Worm (Caenorhabditis elegans) whole organism, early embryonic: ENCODE data around the gene ints-9.

Experiments
- B0310.2 ChIP-seq: sonication (generic microtip); optimal IDR thresholded peaks from 2 replicates; lab custom pipeline; 2016; ENCODE audit warnings: mild to moderate bottlenecking, missing genetic modification characterization, missing compliant biosample characterization
- F13C5.2 ChIP-seq: sonication (generic microtip); optimal IDR thresholded peaks from 2 replicates; lab custom pipeline; 2017; ENCODE audit warnings: mild to moderate bottlenecking, missing genetic modification characterization, inconsistent platforms, missing compliant biosample characterization
- aly-1 ChIP-seq: sonication (generic microtip); optimal IDR thresholded peaks from 2 replicates; lab custom pipeline; 2016; ENCODE audit warnings: missing genetic modification characterization, missing compliant biosample characterization
- ama-1 ChIP-seq: fragments of 150-350 bp; optimal IDR thresholded peaks from 2 replicates; lab custom pipeline; 2014
- ceh-13 ChIP-seq: fragments of 200-800 bp; sonication (Bioruptor generic); optimal IDR thresholded peaks from 2 replicates; lab custom pipeline; 2018; ENCODE audit warnings: mild to moderate bottlenecking, missing genetic modification characterization, missing compliant biosample characterization
- ceh-36 ChIP-seq: sonication (generic microtip); optimal IDR thresholded peaks from 2 replicates; lab custom pipeline; 2016; ENCODE audit warnings: missing genetic modification characterization, inconsistent platforms, missing compliant biosample characterization
- ets-7 ChIP-seq: sonication (generic microtip); optimal IDR thresholded peaks from 2 replicates; lab custom pipeline; 2016; ENCODE audit warnings: missing genotype, missing genetic modification characterization, missing compliant biosample characterization
- flt-1 ChIP-seq: fragments of 200-800 bp; sonication (Bioruptor generic); IDR thresholded peaks from 2 replicates; pipeline ENCODE4 v1.3.6; 2022; ENCODE audit warnings: missing genetic modification characterization, missing compliant biosample characterization
- hmbx-1 ChIP-seq: sonication (generic microtip); optimal IDR thresholded peaks from 2 replicates; lab custom pipeline; 2016; ENCODE audit warnings: mild to moderate bottlenecking, missing genetic modification characterization, missing compliant biosample characterization
- hmg-4 ChIP-seq: fragments of 200-800 bp; sonication (Bioruptor generic); optimal IDR thresholded peaks from 2 replicates; lab custom pipeline; 2018; ENCODE audit warnings: mild to moderate bottlenecking, missing genetic modification characterization, missing compliant biosample characterization
- hnd-1 ChIP-seq: sonication (generic microtip); optimal IDR thresholded peaks from 2 replicates; lab custom pipeline; 2016; ENCODE audit warnings: missing genetic modification characterization, missing compliant biosample characterization
- pes-1 ChIP-seq: fragments of 200-800 bp; sonication (Bioruptor generic); IDR thresholded peaks from 2 replicates; pipeline ENCODE4 v1.3.6; 2022; ENCODE audit warnings: missing genetic modification reagents, missing genetic modification characterization, missing compliant biosample characterization
- scrt-1 ChIP-seq: fragments of 200-800 bp; sonication (Bioruptor generic); IDR thresholded peaks from 2 replicates; pipeline ENCODE4 v1.3.6; 2022; ENCODE audit warnings: missing genetic modification characterization, missing compliant biosample characterization
- sea-1 ChIP-seq: fragments of 200-800 bp; sonication (Bioruptor generic); conservative IDR thresholded peaks from 2 replicates; pipeline ENCODE4 v1.3.6; 2022; ENCODE audit warnings: missing genetic modification characterization, missing compliant biosample characterization
- tbx-11 ChIP-seq: fragments of 200-800 bp; sonication (Bioruptor generic); IDR thresholded peaks from 2 replicates; pipeline ENCODE4 v1.3.6; 2022; ENCODE audit warnings: missing genetic modification characterization, missing compliant biosample characterization
- tbx-37 ChIP-seq: fragments of 200-800 bp; sonication (Bioruptor generic); conservative IDR thresholded peaks from 2 replicates; pipeline ENCODE4 v1.3.6; 2022; ENCODE audit warnings: missing genetic modification reagents, missing genetic modification characterization, missing compliant biosample characterization
- tra-4 ChIP-seq: sonication (generic microtip); optimal IDR thresholded peaks from 2 replicates; lab custom pipeline; 2017; ENCODE audit warnings: missing genetic modification characterization, missing compliant biosample characterization

The ints-9 gene

ce11 chrV:7600149-7600548, 24.5 kb downstream of the ints-9 start, which contains the start of gene C50E3.9:
C50E3.9 (minus strand) TSS chrV:7600249.
- no peak for TF ChIP-seq scrt-1 (GFP tag; lab: Robert Waterston, UW)

DNA sequence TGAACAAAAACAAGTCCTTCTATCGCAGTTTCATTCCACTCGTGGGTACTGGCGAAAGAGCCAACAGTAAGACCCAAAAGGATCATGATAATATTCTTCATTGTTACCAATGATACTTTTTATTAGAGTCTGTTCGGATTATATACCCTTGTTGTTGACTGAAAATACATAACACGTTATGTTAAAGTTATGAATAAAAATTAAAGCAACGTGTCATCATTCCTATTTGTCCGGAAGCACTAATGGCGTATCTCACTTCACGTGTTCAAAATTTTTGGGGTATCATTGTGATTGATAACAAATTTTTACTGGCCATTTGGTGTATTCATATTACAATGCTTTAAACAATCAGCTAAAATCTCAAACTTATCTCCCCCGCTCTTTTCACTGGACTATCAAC, 25.8 kb downstream of the ints-9 start, which contains the start of gene scl-26:
Gene scl-26 (minus strand): TSS at position 101 of the 400 bp plus-strand sequence.
- no peak for TF ChIP-seq tra-4 (tag; lab: Kevin White, UChicago)
- no peak for TF ChIP-seq F13C5.2 (tag; lab: Kevin White, UChicago)
- TF ChIP-seq hnd-1, result no peak
- no peak for TF ChIP-seq pes-1 (GFP tag; lab: Robert Waterston, UW)
- TF ChIP-seq scrt-1 (GFP tag; lab: Robert Waterston, UW), result no peak
- TF ChIP-seq B0310.2 (tag; lab: Kevin White, UChicago), result no peak
- no peak for TF ChIP-seq hmg-4 (GFP tag; lab: Kevin White, UChicago)
- no peak for TF ChIP-seq sea-1 (GFP tag; lab: Robert Waterston, UW)
- TF ChIP-seq ama-1 (lab: Kevin White, UChicago), result no peak
- no peak for TF ChIP-seq ceh-13
- TF ChIP-seq flt-1 (GFP tag; lab: Robert Waterston, UW), result no peak
- TF ChIP-seq hmbx-1 (tag; lab: Kevin White, UChicago), result no peak

DNA sequence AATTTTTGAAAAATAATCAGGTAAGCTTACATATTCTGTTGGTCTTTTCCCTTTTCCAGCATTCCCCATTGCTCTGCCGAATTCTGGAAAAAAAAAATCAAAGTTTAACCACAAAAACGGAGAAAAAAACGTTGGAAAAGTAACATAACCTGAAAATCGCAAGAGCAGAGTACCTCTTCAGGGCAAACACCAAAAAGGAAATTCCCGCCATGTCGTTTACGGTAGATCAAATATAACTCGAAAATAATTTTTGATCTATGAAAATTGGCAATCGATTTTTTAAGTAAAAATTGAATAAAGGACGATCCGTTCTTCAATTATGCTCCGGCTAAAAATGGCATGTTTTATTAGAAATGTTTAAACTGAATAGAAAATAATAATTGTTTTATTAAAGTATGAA, 27.8 kb downstream of the ints-9 start, which contains the start of gene C50E3.11:
Gene C50E3.11 (minus strand): TSS at position 83 of the 400 bp plus-strand sequence.
- TF ChIP-seq pes-1 (GFP tag; lab: Robert Waterston, UW), result no peak
- TF ChIP-seq tra-4 (tag; lab: Kevin White, UChicago), result no peak
- TF ChIP-seq B0310.2 (tag; lab: Kevin White, UChicago), result no peak
- TF ChIP-seq tbx-11 (GFP tag; lab: Robert Waterston, UW), result no peak
- no peak for TF ChIP-seq hmbx-1 (tag; lab: Kevin White, UChicago)
- TF ChIP-seq tbx-37 (GFP tag; lab: Robert Waterston, UW), result no peak
- no peak for TF ChIP-seq flt-1 (GFP tag; lab: Robert Waterston, UW)

DNA sequence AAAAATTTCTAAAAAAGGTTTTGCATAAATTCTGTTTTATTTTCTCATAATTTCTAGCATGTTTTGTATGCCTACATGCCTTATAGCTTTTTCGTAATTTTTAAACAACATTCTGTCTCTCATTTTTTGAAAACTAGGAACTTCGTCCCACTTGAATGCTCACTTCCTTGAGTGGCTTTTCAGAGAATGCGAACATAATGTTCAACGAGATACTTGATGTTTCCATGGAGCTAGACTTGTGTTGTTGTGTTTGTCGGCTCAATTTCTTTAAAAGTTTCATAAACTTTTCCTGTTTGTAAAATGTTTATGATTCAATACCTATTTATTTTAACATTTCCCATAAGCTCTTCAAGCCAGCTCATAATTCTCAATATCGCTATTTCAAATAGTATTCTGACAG, 29.3 kb downstream of the ints-9 start, which contains the start of gene clec-213:
Gene clec-213 (plus strand): TSS at position 301 of the 400 bp plus-strand sequence.
- TF ChIP-seq aly-1 (tag; lab: Kevin White, UChicago), result no peak
- no peak for TF ChIP-seq tbx-11 (GFP tag; lab: Robert Waterston, UW)
- no peak for TF ChIP-seq sea-1 (GFP tag; lab: Robert Waterston, UW)
- no peak for TF ChIP-seq hnd-1
- no peak for TF ChIP-seq hmbx-1 (tag; lab: Kevin White, UChicago)
- no peak for TF ChIP-seq hmg-4 (GFP tag; lab: Kevin White, UChicago)
- no peak for TF ChIP-seq ceh-36
- no peak for TF ChIP-seq ets-7 (tag; lab: Kevin White, UChicago)
- TF ChIP-seq tbx-37 (GFP tag; lab: Robert Waterston, UW), result no peak
- TF ChIP-seq flt-1 (GFP tag; lab: Robert Waterston, UW), result no peak
- no peak for TF ChIP-seq F13C5.2 (tag; lab: Kevin White, UChicago)

DNA sequence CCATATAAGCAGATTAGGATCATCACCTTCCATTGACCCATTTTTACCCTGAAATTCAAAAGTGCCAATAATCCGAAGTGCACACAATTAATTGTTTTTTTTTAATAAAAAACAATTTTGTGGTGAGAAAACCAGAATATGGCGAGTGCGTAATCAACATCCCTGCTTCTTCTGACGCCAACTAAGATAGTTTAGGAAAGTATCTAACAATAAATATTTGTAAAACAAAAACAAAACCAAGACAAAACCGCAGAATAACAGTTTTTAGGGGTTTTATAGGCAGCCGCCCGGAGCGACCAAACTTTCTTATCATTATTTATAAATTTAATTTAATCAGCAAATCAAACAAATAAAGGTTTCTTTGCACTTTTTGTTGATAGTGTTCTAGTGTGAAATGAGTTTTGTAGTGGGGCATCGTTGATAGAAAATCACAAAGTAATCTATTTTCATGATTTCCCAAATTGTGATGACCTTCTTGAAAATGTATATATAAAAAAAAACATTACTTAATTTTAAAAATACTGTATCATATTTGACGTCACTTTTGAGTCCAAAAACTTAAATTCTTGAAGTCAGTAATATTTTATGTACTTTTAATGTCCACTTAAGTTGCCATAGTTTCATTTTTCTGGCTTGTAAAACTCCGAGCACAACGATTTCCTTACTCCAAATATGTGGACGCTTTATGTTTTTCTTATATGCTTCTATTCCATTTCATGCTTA, 34.3 kb downstream of the ints-9 start, which contains the start of the genes folt-3 and clec-214:
Gene folt-3 (minus strand): TSS at position 51 of the 723 bp plus-strand sequence.
Gene clec-214 (plus strand): TSS at position 673 of the 723 bp plus-strand sequence.
- TF ChIP-seq hmg-4 (GFP tag; lab: Kevin White, UChicago), result no peak
- TF ChIP-seq B0310.2 (tag; lab: Kevin White, UChicago), result no peak
- no peak for TF ChIP-seq ets-7 (tag; lab: Kevin White, UChicago)
- no peak for TF ChIP-seq ceh-13
- TF ChIP-seq ama-1 (lab: Kevin White, UChicago), result no peak
- no peak for TF ChIP-seq tbx-37 (GFP tag; lab: Robert Waterston, UW)
- TF ChIP-seq tbx-11 (GFP tag; lab: Robert Waterston, UW), result no peak
- no peak for TF ChIP-seq hnd-1
- no peak for TF ChIP-seq tra-4 (tag; lab: Kevin White, UChicago)
- no peak for TF ChIP-seq pes-1 (GFP tag; lab: Robert Waterston, UW)

DNA sequence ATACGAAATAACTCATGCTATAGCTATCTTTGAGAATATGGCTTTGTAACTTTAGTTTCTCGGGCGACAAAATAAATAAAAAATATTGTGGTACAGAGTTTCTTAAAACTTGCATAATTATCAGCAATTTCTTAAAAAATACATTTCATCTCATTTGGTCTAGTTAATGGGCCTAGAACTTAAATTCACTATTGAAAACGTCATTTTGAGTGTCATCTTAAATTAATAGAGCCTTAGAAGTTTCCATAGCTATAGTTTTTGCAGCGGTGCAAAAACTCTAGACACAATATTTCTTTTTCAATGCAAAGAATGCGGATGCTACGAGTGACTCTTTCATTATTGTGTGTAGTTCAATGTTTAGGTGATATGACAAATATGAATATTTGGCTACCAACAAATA, 36.4 kb downstream of the ints-9 start, which contains the start of gene clec-215:
Gene clec-215 (plus strand): TSS at position 301 of the 400 bp plus-strand sequence.
- TF ChIP-seq scrt-1 (GFP tag; lab: Robert Waterston, UW) (no peak), tbx-37 (GFP tag; lab: Robert Waterston, UW) (no peak), pes-1 (GFP tag; lab: Robert Waterston, UW) (no peak), hmbx-1 (tag; lab: Kevin White, UChicago) (no peak), F13C5.2 (tag; lab: Kevin White, UChicago) (no peak), tra-4 (tag; lab: Kevin White, UChicago) (no peak), ceh-13 (no peak), ceh-36 (no peak), hnd-1 (no peak)

DNA sequence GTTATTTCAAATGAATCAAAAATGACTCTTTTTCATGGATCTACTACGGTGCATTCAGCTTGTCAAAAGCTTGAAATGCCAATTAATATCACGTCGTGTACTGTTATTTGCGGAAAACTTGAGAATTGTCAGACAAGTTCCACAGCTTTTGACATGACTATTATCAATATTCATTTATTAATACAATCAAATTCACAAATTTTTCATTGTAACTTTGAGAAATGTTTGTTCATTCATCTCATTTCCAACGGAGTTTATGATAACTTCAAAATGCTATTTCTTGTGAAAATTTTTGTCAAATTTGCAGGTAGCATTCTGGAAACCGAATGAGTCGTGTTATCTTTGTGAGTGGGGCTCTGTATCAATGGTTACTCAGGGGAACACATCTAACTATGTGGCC, 42.5 kb downstream of the ints-9 start, which contains the start of gene C50E3.15:
Gene C50E3.15 (plus strand): TSS at position 301 of the 400 bp plus-strand sequence.
- TF ChIP-seq ama-1 (lab: Kevin White, UChicago), result no peak
- TF ChIP-seq B0310.2 (tag; lab: Kevin White, UChicago), result no peak
- no peak for TF ChIP-seq ceh-13
- no peak for TF ChIP-seq hmg-4 (GFP tag; lab: Kevin White, UChicago)
- TF ChIP-seq ets-7 (tag; lab: Kevin White, UChicago), result no peak
- no peak for TF ChIP-seq tbx-11 (GFP tag; lab: Robert Waterston, UW)
- no peak for TF ChIP-seq aly-1 (tag; lab: Kevin White, UChicago)
- TF ChIP-seq hnd-1, result no peak
- TF ChIP-seq scrt-1 (GFP tag; lab: Robert Waterston, UW), result no peak
- TF ChIP-seq sea-1 (GFP tag; lab: Robert Waterston, UW), result no peak
- no peak for TF ChIP-seq tra-4 (tag; lab: Kevin White, UChicago)
